Worm (Caenorhabditis elegans): ENCODE data around the gene mrps-16.

The mrps-16 gene

ce11 chrII:5512473-5513097 lies 38.4 kb downstream of the mrps-16 start:
- TF ChIP-seq nhr-237 (tag; optimal IDR thresholded peaks at IDR 0.05) (no peak), pqm-1 (tag; optimal IDR thresholded peaks at IDR 0.05) (peak; percentile 86), nhr-28 (tag; optimal IDR thresholded peaks at IDR 0.05) (peak; percentile 76), mxl-3 (GFP tag; optimal IDR thresholded peaks at IDR 0.05) (peak; percentile 13), dve-1 (tag; optimal IDR thresholded peaks at IDR 0.05; ENCODE audit: insufficient read depth) (peak; percentile 77), hlh-11 (tag; optimal IDR thresholded peaks at IDR 0.05) (peak; percentile 65), dmd-6 (GFP tag; IDR thresholded peaks at IDR 0.05) (peak; percentile 94), nhr-77 (tag; optimal IDR thresholded peaks at IDR 0.05) (peak; percentile 76), daf-16 (GFP tag; optimal IDR thresholded peaks at IDR 0.05) (no peak), daf-16 (tag; optimal IDR thresholded peaks at IDR 0.05) (peak; percentile 44), dmd-9 (GFP tag; IDR thresholded peaks at IDR 0.05) (no peak), tra-1 (GFP tag; IDR thresholded peaks at IDR 0.05) (peak; percentile 82; the same call in 1 of the 2 replicates)

ce11 chrII:5514846-5515245 lies 40.7 kb downstream of the mrps-16 start, which contains the start of gene sahd-1:
sahd-1 (minus strand) TSS chrII:5514945.
- TF ChIP-seq tra-1 (GFP tag; IDR thresholded peaks at IDR 0.05) (no peak), pqm-1 (tag; optimal IDR thresholded peaks at IDR 0.05) (peak; percentile 40), aha-1 (tag) (peak; percentile 46), cey-2 (tag; optimal IDR thresholded peaks at IDR 0.05; ENCODE audit: borderline replicate concordance, insufficient read depth) (no peak), madf-9 (GFP tag; conservative IDR thresholded peaks at IDR 0.05) (no peak), snpc-1.2 (GFP tag; IDR thresholded peaks at IDR 0.05) (no peak)

- TF ChIP-seq mxl-3 (GFP tag; optimal IDR thresholded peaks at IDR 0.05): no peak
- TF ChIP-seq nhr-41 (GFP tag; IDR thresholded peaks at IDR 0.05): no peak
- TF ChIP-seq pqm-1 (tag; optimal IDR thresholded peaks at IDR 0.05): peak; percentile 40
- TF ChIP-seq gei-8 (GFP tag; optimal IDR thresholded peaks at IDR 0.05): no peak
- no peak for TF ChIP-seq zfp-2 (tag; optimal IDR thresholded peaks at IDR 0.05)
- no peak for TF ChIP-seq ztf-7 (tag; optimal IDR thresholded peaks at IDR 0.05)
Observed at ce11 chrII:5515542-5515941, 41.4 kb downstream of the mrps-16 start, which contains the start of gene ZK177.3. ZK177.3 (plus strand) TSS chrII:5515842.

DNA sequence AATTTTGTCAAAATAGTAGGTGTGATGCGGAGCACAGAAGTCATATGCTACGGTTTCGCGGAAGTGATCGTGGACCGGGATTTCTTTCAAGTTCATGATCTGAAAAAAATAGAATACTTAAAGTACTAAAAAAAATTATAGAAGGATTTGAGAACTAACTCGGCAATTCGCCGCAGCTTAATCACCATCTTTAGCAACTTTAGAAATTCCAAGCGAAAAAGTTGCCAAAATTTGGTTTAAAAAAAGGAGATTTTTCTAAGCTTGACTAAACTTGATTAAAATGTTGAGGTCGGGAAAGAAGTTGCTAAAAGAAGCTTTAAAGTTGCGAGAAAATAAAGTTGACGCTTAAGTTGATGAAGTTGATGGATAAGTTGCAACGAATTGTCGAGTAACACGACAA lies 43.5 kb downstream of the mrps-16 start, which contains the start of gene ZK177.9:
Gene ZK177.9, minus strand, starts transcription at position 101 of the 400 bp plus-strand sequence.
- TF ChIP-seq daf-12 (tag; optimal IDR thresholded peaks at IDR 0.05) (no peak), zfp-3 (GFP tag; conservative IDR thresholded peaks at IDR 0.05) (no peak), fkh-10 (GFP tag; optimal IDR thresholded peaks at IDR 0.05) (no peak)

- TF ChIP-seq ceh-28 (tag; optimal IDR thresholded peaks at IDR 0.05) (no peak), zfp-2 (tag; optimal IDR thresholded peaks at IDR 0.05) (no peak), daf-8 (GFP tag; IDR thresholded peaks at IDR 0.05) (no peak), dmd-6 (GFP tag; IDR thresholded peaks at IDR 0.05) (no peak), mxl-3 (GFP tag; optimal IDR thresholded peaks at IDR 0.05) (no peak), Y105C5A.15 (GFP tag; IDR thresholded peaks at IDR 0.05) (no peak), fos-1 (tag; optimal IDR thresholded peaks at IDR 0.05) (no peak), lin-13 (GFP tag; optimal IDR thresholded peaks at IDR 0.05) (no peak)
Observed at ce11 chrII:5518055-5518454, 43.9 kb downstream of the mrps-16 start.

ce11 chrII:5518910-5519309 lies 44.7 kb downstream of the mrps-16 start, which contains the start of gene ZK177.2:
ZK177.2 (plus strand) TSS chrII:5519210.
- no peak for TF ChIP-seq lim-7 (GFP tag; IDR thresholded peaks at IDR 0.05)
- no peak for TF ChIP-seq aly-2 (tag; optimal IDR thresholded peaks at IDR 0.05)
- no peak for TF ChIP-seq ceh-28 (tag; optimal IDR thresholded peaks at IDR 0.05)
- no peak for TF ChIP-seq tra-1 (GFP tag; IDR thresholded peaks at IDR 0.05)
- no peak for TF ChIP-seq ZK546.5 (tag; optimal IDR thresholded peaks at IDR 0.05)
- TF ChIP-seq ceh-32 (tag; optimal IDR thresholded peaks at IDR 0.05; ENCODE audit: poor library complexity): no peak
- TF ChIP-seq dpl-1 (GFP tag; optimal IDR thresholded peaks at IDR 0.05): no peak
- TF ChIP-seq nhr-10 (tag; optimal IDR thresholded peaks at IDR 0.05): no peak
- no peak for TF ChIP-seq php-3 (GFP tag; IDR thresholded peaks at IDR 0.05)
- no peak for TF ChIP-seq zip-2 (tag; optimal IDR thresholded peaks at IDR 0.05)
- TF ChIP-seq rbr-2 (tag; optimal IDR thresholded peaks at IDR 0.05): no peak
- no peak for TF ChIP-seq vab-7 (GFP tag; IDR thresholded peaks at IDR 0.05)
- TF ChIP-seq T20F7.1 (GFP tag; optimal IDR thresholded peaks at IDR 0.05): no peak
- TF ChIP-seq ceh-20 (GFP tag; IDR thresholded peaks at IDR 0.05): no peak
- no peak for TF ChIP-seq hmg-1.1 (GFP tag; IDR thresholded peaks at IDR 0.05)
- TF ChIP-seq egl-27 (tag; optimal IDR thresholded peaks at IDR 0.05): no peak
- TF ChIP-seq nhr-48 (tag; optimal IDR thresholded peaks at IDR 0.05): no peak

All from whole organism, L4 larva.